Worm (Caenorhabditis elegans) whole organism, young adult: ENCODE data around the gene sucl-2.

ENCODE experiments used
- B0019.2 ChIP-seq: fragments of 200-800 bp; sonication (Bioruptor generic); conservative IDR thresholded peaks from 2 replicates; pipeline ENCODE4 v1.3.6; 2022; ENCODE audit warnings: missing genetic modification reagents, missing genetic modification characterization, missing compliant biosample characterization
- B0261.1 ChIP-seq: sonication (generic microtip); optimal IDR thresholded peaks from 2 replicates; lab custom pipeline; 2016; ENCODE audit warnings: mild to moderate bottlenecking, missing genetic modification characterization, moderate library complexity, missing compliant biosample characterization
- C06A6.2 ChIP-seq: fragments of 200-800 bp; sonication (Bioruptor generic); conservative IDR thresholded peaks from 2 replicates; pipeline ENCODE4 v1.3.6; 2022; ENCODE audit warnings: missing genetic modification characterization, missing compliant biosample characterization
- C17E4.6 ChIP-seq: fragments of 200-800 bp; sonication (Bioruptor generic); IDR thresholded peaks from 2 replicates; pipeline ENCODE4 v1.3.6; 2022; ENCODE audit warnings: missing genetic modification reagents, missing genetic modification characterization, missing compliant biosample characterization
- F39B2.1 ChIP-seq: fragments of 200-800 bp; sonication (Bioruptor generic); IDR thresholded peaks from 2 replicates; pipeline ENCODE4 v1.3.6; 2022; ENCODE audit warnings: missing genetic modification reagents, missing genetic modification characterization, missing compliant biosample characterization
- F52B5.7 ChIP-seq: sonication (generic microtip); optimal IDR thresholded peaks from 2 replicates; lab custom pipeline; 2016; ENCODE audit warnings: mild to moderate bottlenecking, missing genetic modification characterization, missing compliant biosample characterization
- F57A8.1 ChIP-seq: fragments of 200-800 bp; sonication (Bioruptor generic); optimal IDR thresholded peaks from 2 replicates; lab custom pipeline; 2018; ENCODE audit warnings: mild to moderate bottlenecking, missing genetic modification characterization, moderate library complexity, missing compliant biosample characterization
- F57C9.4 ChIP-seq: sonication (generic microtip); optimal IDR thresholded peaks from 2 replicates; lab custom pipeline; 2017; ENCODE audit warnings: mild to moderate bottlenecking, missing genetic modification characterization, missing compliant biosample characterization
- K12H6.12 ChIP-seq: fragments of 200-800 bp; sonication (Bioruptor generic); optimal IDR thresholded peaks from 2 replicates; lab custom pipeline; 2018; ENCODE audit warnings: mild to moderate bottlenecking, missing genetic modification characterization, missing compliant biosample characterization
- T07F8.4 ChIP-seq: sonication (generic microtip); optimal IDR thresholded peaks from 2 replicates; lab custom pipeline; 2016; ENCODE audit warnings: mild to moderate bottlenecking, missing genetic modification characterization, moderate library complexity, missing compliant biosample characterization
- Y67H2A.10 ChIP-seq: fragments of 200-800 bp; sonication (Bioruptor generic); conservative IDR thresholded peaks from 2 replicates; pipeline ENCODE4 v1.3.6; 2022; ENCODE audit warnings: missing genetic modification reagents, missing genetic modification characterization, missing compliant biosample characterization
- aptf-2 ChIP-seq: fragments of 200-800 bp; sonication (Bioruptor generic); conservative IDR thresholded peaks from 2 replicates; pipeline ENCODE4 v1.3.6; 2022; ENCODE audit warnings: missing genetic modification reagents, missing genetic modification characterization, missing compliant biosample characterization
- athp-1 ChIP-seq: sonication (generic microtip); optimal IDR thresholded peaks from 2 replicates; lab custom pipeline; 2017; ENCODE audit warnings: mild to moderate bottlenecking, missing genetic modification characterization, missing compliant biosample characterization
- attf-5 ChIP-seq: fragments of 200-800 bp; sonication (Bioruptor generic); optimal IDR thresholded peaks from 2 replicates; lab custom pipeline; 2018; ENCODE audit warnings: mild to moderate bottlenecking, missing genetic modification characterization, missing compliant biosample characterization
- attf-6 ChIP-seq: fragments of 200-800 bp; sonication (Bioruptor generic); IDR thresholded peaks from 2 replicates; pipeline ENCODE4 v1.3.6; 2022; ENCODE audit warnings: missing genetic modification reagents, missing genetic modification characterization, missing compliant biosample characterization
- ccch-3 ChIP-seq: fragments of 200-800 bp; sonication (Bioruptor generic); optimal IDR thresholded peaks from 2 replicates; lab custom pipeline; 2018; ENCODE audit warnings: mild to moderate bottlenecking, missing genetic modification characterization, missing compliant biosample characterization
- cebp-1 ChIP-seq, 2 experiments: fragments of 200-800 bp in 1 of 2; sonication (Bioruptor generic) in 1 of 2; sonication (generic microtip) in 1 of 2; IDR thresholded peaks in 1 of 2; optimal IDR thresholded peaks in 1 of 2; 2 replicates each; pipeline versions ENCODE4 v1.3.6 to Lab custom; 2017 to 2022; ENCODE audit warnings: missing compliant biosample characterization in 2 of 2, missing genetic modification characterization in 2 of 2, mild to moderate bottlenecking in 1 of 2, missing genetic modification reagents in 1 of 2, moderate library complexity in 1 of 2
- cebp-2 ChIP-seq: fragments of 200-800 bp; sonication (Bioruptor generic); IDR thresholded peaks from 2 replicates; pipeline ENCODE4 v1.3.6; 2022; ENCODE audit warnings: missing genetic modification characterization, missing compliant biosample characterization
- ceh-27 ChIP-seq: fragments of 200-800 bp; sonication (Bioruptor generic); optimal IDR thresholded peaks from 2 replicates; lab custom pipeline; 2018; ENCODE audit warnings: mild to moderate bottlenecking, missing genetic modification characterization, moderate library complexity, missing compliant biosample characterization
- ceh-40 ChIP-seq: fragments of 200-800 bp; sonication (Bioruptor generic); IDR thresholded peaks from 2 replicates; pipeline ENCODE4 v1.3.6; 2022; ENCODE audit warnings: missing genetic modification characterization, missing compliant biosample characterization
- dox-1 ChIP-seq: fragments of 200-800 bp; sonication (Bioruptor generic); IDR thresholded peaks from 2 replicates; pipeline ENCODE4 v1.3.6; 2022; ENCODE audit warnings: missing genetic modification reagents, missing genetic modification characterization, missing compliant biosample characterization
- efl-1 ChIP-seq: fragments of 150-350 bp; optimal IDR thresholded peaks from 2 replicates; lab custom pipeline; 2014; ENCODE audit warnings: missing biosample characterization, missing genetic modification reagents, missing genetic modification characterization
- egl-44 ChIP-seq: fragments of 200-800 bp; sonication (Bioruptor generic); IDR thresholded peaks from 2 replicates; pipeline ENCODE4 v1.3.6; 2022; ENCODE audit warnings: missing genetic modification reagents, missing genetic modification characterization, missing compliant biosample characterization
- ekl-4 ChIP-seq: fragments of 200-800 bp; sonication (Bioruptor generic); IDR thresholded peaks from 2 replicates; pipeline ENCODE4 v1.3.6; 2022; ENCODE audit warnings: missing genetic modification reagents, missing genetic modification characterization, missing compliant biosample characterization
- hlh-12 ChIP-seq: sonication (generic microtip); optimal IDR thresholded peaks from 2 replicates; lab custom pipeline; 2016; ENCODE audit warnings: missing genetic modification characterization, missing compliant biosample characterization
- hlh-26 ChIP-seq: fragments of 200-800 bp; sonication (Bioruptor generic); conservative IDR thresholded peaks from 2 replicates; pipeline ENCODE4 v1.3.6; 2022; ENCODE audit warnings: missing genetic modification reagents, missing genetic modification characterization, missing compliant biosample characterization
- hmg-20 ChIP-seq: fragments of 200-800 bp; sonication (Bioruptor generic); IDR thresholded peaks from 2 replicates; pipeline ENCODE4 v1.3.6; 2022; ENCODE audit warnings: missing genetic modification reagents, missing genetic modification characterization, missing compliant biosample characterization
- let-526 ChIP-seq: fragments of 200-800 bp; sonication (Bioruptor generic); IDR thresholded peaks from 2 replicates; pipeline ENCODE4 v1.3.6; 2022; ENCODE audit warnings: missing genetic modification reagents, missing genetic modification characterization, missing compliant biosample characterization
- let-607 ChIP-seq, 2 experiments: fragments of 200-800 bp in 1 of 2; sonication (Bioruptor generic) in 1 of 2; sonication (generic microtip) in 1 of 2; optimal IDR thresholded peaks; 2 replicates each; lab custom pipeline; 2016 to 2018; ENCODE audit warnings: mild to moderate bottlenecking in 2 of 2, missing compliant biosample characterization in 2 of 2, missing genetic modification characterization in 2 of 2, moderate library complexity in 2 of 2, missing genotype in 1 of 2
- lin-26 ChIP-seq: fragments of 200-800 bp; sonication (Bioruptor generic); IDR thresholded peaks from 2 replicates; pipeline ENCODE4 v1.3.6; 2022; ENCODE audit warnings: missing genetic modification reagents, missing genetic modification characterization, missing compliant biosample characterization
- lin-35 ChIP-seq, 3 experiments: fragments of 150-350 bp in 2 of 3; sonication (generic microtip) in 1 of 3; optimal IDR thresholded peaks; 2 replicates each; lab custom pipeline; 2014 to 2018; ENCODE audit warnings: missing biosample characterization in 3 of 3, missing genetic modification characterization in 3 of 3, missing genetic modification reagents in 3 of 3
- lin-54 ChIP-seq: fragments of 200-800 bp; sonication (Bioruptor generic); optimal IDR thresholded peaks from 2 replicates; lab custom pipeline; 2018; ENCODE audit warnings: mild to moderate bottlenecking, missing genetic modification characterization, missing compliant biosample characterization
- lir-1 ChIP-seq: fragments of 200-800 bp; sonication (Bioruptor generic); conservative IDR thresholded peaks from 2 replicates; pipeline ENCODE4 v1.3.6; 2022; ENCODE audit warnings: missing genetic modification reagents, missing genetic modification characterization, missing compliant biosample characterization
- lsy-27 ChIP-seq: sonication (generic microtip); optimal IDR thresholded peaks from 2 replicates; lab custom pipeline; 2017; ENCODE audit warnings: missing genetic modification characterization, mild to moderate bottlenecking, missing compliant biosample characterization, antibody characterized with exemption, missing genotype, borderline replicate concordance; ENCODE audit not compliant: insufficient read depth
- madf-8 ChIP-seq: fragments of 200-800 bp; sonication (Bioruptor generic); conservative IDR thresholded peaks from 2 replicates; pipeline ENCODE4 v1.3.6; 2022; ENCODE audit warnings: missing genetic modification reagents, missing genetic modification characterization, missing compliant biosample characterization
- mcd-1 ChIP-seq: fragments of 200-800 bp; sonication (Bioruptor generic); IDR thresholded peaks from 2 replicates; pipeline ENCODE4 v1.3.6; 2022; ENCODE audit warnings: missing genetic modification reagents, missing genetic modification characterization, missing compliant biosample characterization
- mxl-1 ChIP-seq: sonication (generic microtip); optimal IDR thresholded peaks from 2 replicates; lab custom pipeline; 2016; ENCODE audit warnings: missing genetic modification characterization, missing compliant biosample characterization
- nfya-2 ChIP-seq: fragments of 200-800 bp; sonication (Bioruptor generic); IDR thresholded peaks from 2 replicates; pipeline ENCODE4 v1.3.6; 2022; ENCODE audit warnings: missing genetic modification reagents, missing genetic modification characterization, missing compliant biosample characterization
- nhr-80 ChIP-seq: sonication (generic microtip); optimal IDR thresholded peaks from 2 replicates; lab custom pipeline; 2016; ENCODE audit warnings: missing genetic modification characterization, missing compliant biosample characterization
- rcor-1 ChIP-seq: fragments of 200-800 bp; sonication (Bioruptor generic); IDR thresholded peaks from 2 replicates; pipeline ENCODE4 v1.3.6; 2022; ENCODE audit warnings: missing genetic modification reagents, missing genetic modification characterization, missing compliant biosample characterization
- rec-8 ChIP-seq, 2 experiments: sonication (generic microtip); optimal IDR thresholded peaks; 2 replicates each; lab custom pipeline; 2016; ENCODE audit warnings: mild to moderate bottlenecking in 2 of 2, missing genetic modification characterization in 2 of 2, missing genetic modification reagents in 2 of 2, missing genotype in 2 of 2, missing biosample characterization in 1 of 2, missing compliant biosample characterization in 1 of 2, moderate library complexity in 1 of 2
- snpc-1.1 ChIP-seq: sonication (generic microtip); optimal IDR thresholded peaks from 2 replicates; lab custom pipeline; 2017; ENCODE audit warnings: missing genetic modification characterization, mild to moderate bottlenecking, missing compliant biosample characterization, antibody characterized with exemption, moderate library complexity, missing genotype, missing genetic modification reagents; ENCODE audit not compliant: insufficient read depth
- snpc-1.3 ChIP-seq: sonication (generic microtip); optimal IDR thresholded peaks from 2 replicates; lab custom pipeline; 2017; ENCODE audit warnings: missing genetic modification characterization, mild to moderate bottlenecking, missing compliant biosample characterization, antibody characterized with exemption, moderate library complexity, missing genotype, missing genetic modification reagents; ENCODE audit not compliant: insufficient read depth
- sptf-2 ChIP-seq: fragments of 200-800 bp; sonication (Bioruptor generic); optimal IDR thresholded peaks from 2 replicates; lab custom pipeline; 2018; ENCODE audit warnings: mild to moderate bottlenecking, missing genetic modification characterization, missing compliant biosample characterization
- tbx-9 ChIP-seq: sonication (generic microtip); optimal IDR thresholded peaks from 2 replicates; lab custom pipeline; 2016; ENCODE audit warnings: borderline replicate concordance, missing genetic modification characterization, inconsistent platforms, missing compliant biosample characterization
- tlf-1 ChIP-seq: fragments of 200-800 bp; sonication (Bioruptor generic); optimal IDR thresholded peaks from 2 replicates; lab custom pipeline; 2018; ENCODE audit warnings: mild to moderate bottlenecking, missing genetic modification characterization, missing compliant biosample characterization
- ztf-26 ChIP-seq: sonication (generic microtip); optimal IDR thresholded peaks from 2 replicates; lab custom pipeline; 2017; ENCODE audit warnings: missing genetic modification characterization, missing compliant biosample characterization
- ztf-28 ChIP-seq: fragments of 200-800 bp; sonication (Bioruptor generic); IDR thresholded peaks from 2 replicates; pipeline ENCODE4 v1.3.6; 2022; ENCODE audit warnings: missing genetic modification reagents, missing genetic modification characterization, missing compliant biosample characterization

The sucl-2 gene

ce11 chrIII:881460-881859, 19.8 kb downstream of the sucl-2 start (continued):
- TF ChIP-seq cebp-1 (GFP tag; IDR thresholded peaks at IDR 0.05; lab: Robert Waterston, UW) (no peak), cebp-1 (tag; optimal IDR thresholded peaks at IDR 0.05; lab: Kevin White, UChicago) (peak; percentile 19), mxl-1 (tag; lab: Kevin White, UChicago) (no peak), C06A6.2 (GFP tag; lab: Robert Waterston, UW) (no peak), ekl-4 (GFP tag; lab: Robert Waterston, UW) (peak; percentile 52), aptf-2 (no peak), B0019.2 (GFP tag; lab: Robert Waterston, UW) (no peak), ceh-27 (GFP tag; lab: Kevin White, UChicago) (no peak), rec-8 (tag; optimal IDR thresholded peaks at IDR 0.05; lab: Kevin White, UChicago) (no peak), F57C9.4 (no peak), T07F8.4 (tag; lab: Kevin White, UChicago) (no peak), Y67H2A.10 (GFP tag; lab: Robert Waterston, UW) (no peak), cebp-2 (GFP tag; lab: Robert Waterston, UW) (no peak), K12H6.12 (tag; lab: Kevin White, UChicago) (no peak), ceh-40 (no peak), egl-44 (GFP tag; lab: Robert Waterston, UW) (no peak), snpc-1.1 (tag; lab: Kevin White, UChicago) (peak; percentile 10), mcd-1 (GFP tag; lab: Robert Waterston, UW) (no peak), nfya-2 (GFP tag; lab: Robert Waterston, UW) (no peak), F39B2.1 (no peak), hlh-26 (GFP tag; lab: Robert Waterston, UW) (no peak), lin-35 (GFP tag; optimal IDR thresholded peaks at IDR 0.05; lab: Kevin White, UChicago) (no peak), ztf-26 (tag; lab: Kevin White, UChicago) (no peak), nhr-80 (no peak), athp-1 (tag; lab: Kevin White, UChicago) (peak; percentile 78), lsy-27 (tag; lab: Kevin White, UChicago) (no peak), lin-26 (peak; percentile 54), sptf-2 (GFP tag; lab: Kevin White, UChicago) (no peak), ccch-3 (GFP tag; lab: Kevin White, UChicago) (no peak), hlh-12 (tag; lab: Kevin White, UChicago) (no peak), ztf-28 (GFP tag; lab: Robert Waterston, UW) (no peak), F57A8.1 (GFP tag; lab: Kevin White, UChicago) (no peak), let-607 (tag; optimal IDR thresholded peaks at IDR 0.05; lab: Kevin White, UChicago) (no peak), F52B5.7 (tag; lab: Kevin White, UChicago) (no peak), B0261.1 (tag; lab: Kevin White, UChicago) (no peak), C17E4.6 (GFP tag; lab: Robert Waterston, UW) (no peak), lir-1 (GFP tag; lab: Robert Waterston, UW) (no peak), madf-8 (GFP tag; lab: Robert Waterston, UW) (no peak), tlf-1 (GFP tag; lab: Kevin White, UChicago) (no peak), attf-5 (GFP tag; lab: Kevin White, UChicago) (no peak), snpc-1.3 (tag; lab: Kevin White, UChicago) (no peak), tbx-9 (no peak), hmg-20 (GFP tag; lab: Robert Waterston, UW) (no peak), let-526 (GFP tag; lab: Robert Waterston, UW) (no peak), dox-1 (peak; percentile 19; the same call in 1 of the 2 replicates), efl-1 (GFP tag; lab: Kevin White, UChicago) (no peak), lin-54 (GFP tag; lab: Kevin White, UChicago) (peak; percentile 22), rcor-1 (GFP tag; lab: Robert Waterston, UW) (no peak; the same call in 1 of the 2 replicates), attf-6 (0 out of 2 replicates have a peak, but pooled peaks have one; percentile 9)
